Comparison of ENCODE assay signal across 7 worm cellular contexts in genomic region chrX:13528630-13529138, ce11.
TF ChIP-seq lines count a peak whose summit lies in the region.

Gene F18H3.4, plus strand, starts transcription at chrX:13529088.

TF ChIP-seq in whole organism, L1 larva, 84 proteins besides CTCF, POLR2A, EP300 and RAD21 (continues in another document):
- TF ChIP-seq xbp-1 (tag; optimal IDR thresholded peaks at IDR 0.05; lab: Kevin White, UChicago) = no peak
- no peak for TF ChIP-seq zag-1 (tag; optimal IDR thresholded peaks at IDR 0.05; lab: Kevin White, UChicago)
- no peak for TF ChIP-seq efl-3 (GFP tag; optimal IDR thresholded peaks at IDR 0.05; lab: Kevin White, UChicago)
- no peak for TF ChIP-seq rnt-1 (tag; optimal IDR thresholded peaks at IDR 0.05; lab: Kevin White, UChicago)
- TF ChIP-seq nhr-77 (tag; optimal IDR thresholded peaks at IDR 0.05; lab: Kevin White, UChicago) = peak; percentile 36
- TF ChIP-seq sup-37 (GFP tag; optimal IDR thresholded peaks at IDR 0.05; lab: Kevin White, UChicago) = no peak
- peak; percentile 81 for TF ChIP-seq nhr-85 (tag; lab: Kevin White, UChicago)
- TF ChIP-seq nhr-90 (tag; optimal IDR thresholded peaks at IDR 0.05; lab: Kevin White, UChicago; ENCODE audit: poor library complexity) = peak; percentile 73
- peak; percentile 2 for TF ChIP-seq mep-1 (tag; optimal IDR thresholded peaks at IDR 0.05; lab: Kevin White, UChicago)
- TF ChIP-seq unc-130 (tag; optimal IDR thresholded peaks at IDR 0.05; lab: Kevin White, UChicago) = no peak
- no peak for TF ChIP-seq unc-86 (tag; optimal IDR thresholded peaks at IDR 0.05; lab: Kevin White, UChicago)
- TF ChIP-seq tlp-1 (tag; optimal IDR thresholded peaks at IDR 0.05; lab: Kevin White, UChicago) = peak; percentile 42

TF ChIP-seq in whole organism, L2 larva, 48 proteins besides CTCF, POLR2A, EP300 and RAD21 (continues in another document):
- TF ChIP-seq blmp-1 (tag; optimal IDR thresholded peaks at IDR 0.05; lab: Kevin White, UChicago; ENCODE audit: insufficient read depth) (no peak), zag-1 (tag; optimal IDR thresholded peaks at IDR 0.05; lab: Kevin White, UChicago) (no peak), nhr-10 (tag; optimal IDR thresholded peaks at IDR 0.05; lab: Kevin White, UChicago) (no peak), alr-1 (tag; optimal IDR thresholded peaks at IDR 0.05; lab: Kevin White, UChicago) (no peak), elt-3 (tag; optimal IDR thresholded peaks at IDR 0.05; lab: Kevin White, UChicago) (no peak), nhr-6 (tag; optimal IDR thresholded peaks at IDR 0.05; lab: Kevin White, UChicago) (no peak), nhr-237 (tag; optimal IDR thresholded peaks at IDR 0.05; lab: Kevin White, UChicago) (no peak), nhr-21 (tag; optimal IDR thresholded peaks at IDR 0.05; lab: Kevin White, UChicago) (peak; percentile 64), ceh-16 (tag; optimal IDR thresholded peaks at IDR 0.05; lab: Kevin White, UChicago) (no peak), F13H6.1 (tag; optimal IDR thresholded peaks at IDR 0.05; lab: Kevin White, UChicago) (peak; percentile 93), nhr-12 (tag; optimal IDR thresholded peaks at IDR 0.05; lab: Kevin White, UChicago) (no peak), lin-13 (GFP tag; optimal IDR thresholded peaks at IDR 0.05; lab: Kevin White, UChicago) (no peak), dmd-4 (tag; optimal IDR thresholded peaks at IDR 0.05; lab: Kevin White, UChicago) (no peak)

TF ChIP-seq in whole organism, L3 larva, 47 proteins besides CTCF, POLR2A, EP300 and RAD21 (continues in another document):
- no peak for TF ChIP-seq nhr-28 (tag; optimal IDR thresholded peaks at IDR 0.05; lab: Kevin White, UChicago)
- no peak for TF ChIP-seq nhr-76 (tag; optimal IDR thresholded peaks at IDR 0.05; lab: Kevin White, UChicago)
- TF ChIP-seq mdl-1 (tag; optimal IDR thresholded peaks at IDR 0.05; lab: Kevin White, UChicago) = no peak
- TF ChIP-seq ceh-9 (tag; optimal IDR thresholded peaks at IDR 0.05; lab: Kevin White, UChicago) = no peak
- no peak for TF ChIP-seq mml-1 (tag; optimal IDR thresholded peaks at IDR 0.05; lab: Kevin White, UChicago)
- TF ChIP-seq fkh-10 (GFP tag; optimal IDR thresholded peaks at IDR 0.05; lab: Kevin White, UChicago) = no peak
- TF ChIP-seq lin-39 (tag; optimal IDR thresholded peaks at IDR 0.05; lab: Kevin White, UChicago) = no peak
- TF ChIP-seq ZK546.5 (tag; optimal IDR thresholded peaks at IDR 0.05; lab: Kevin White, UChicago) = no peak
- TF ChIP-seq daf-12 (tag; optimal IDR thresholded peaks at IDR 0.05; lab: Kevin White, UChicago) = no peak
- no peak for TF ChIP-seq nhr-25 (tag; optimal IDR thresholded peaks at IDR 0.05; lab: Kevin White, UChicago)
- TF ChIP-seq zag-1 (tag; optimal IDR thresholded peaks at IDR 0.05; lab: Kevin White, UChicago) = no peak
- TF ChIP-seq hmg-11 (tag; optimal IDR thresholded peaks at IDR 0.05; lab: Kevin White, UChicago) = peak; percentile 20
- no peak for TF ChIP-seq nhr-67 (tag; optimal IDR thresholded peaks at IDR 0.05; lab: Kevin White, UChicago)
- TF ChIP-seq ztf-11 (tag; optimal IDR thresholded peaks at IDR 0.05; lab: Kevin White, UChicago) = no peak
- no peak for TF ChIP-seq egl-5 (tag; optimal IDR thresholded peaks at IDR 0.05; lab: Kevin White, UChicago)

TF ChIP-seq in whole organism, L4 larva, 104 proteins besides CTCF, POLR2A, EP300 and RAD21 (continues in another document):
- TF ChIP-seq lin-39 (tag; optimal IDR thresholded peaks at IDR 0.05; lab: Kevin White, UChicago) (no peak), ZK546.5 (tag; optimal IDR thresholded peaks at IDR 0.05; lab: Kevin White, UChicago) (no peak), rbr-2 (tag; optimal IDR thresholded peaks at IDR 0.05; lab: Kevin White, UChicago) (no peak), skn-1 (tag; optimal IDR thresholded peaks at IDR 0.05; lab: Kevin White, UChicago) (no peak), ceh-20 (GFP tag; IDR thresholded peaks at IDR 0.05; lab: Robert Waterston, UW) (0 out of 2 replicates have a peak, but pooled peaks have one; percentile 44), fkh-10 (GFP tag; optimal IDR thresholded peaks at IDR 0.05; lab: Kevin White, UChicago) (no peak), spr-1 (tag; optimal IDR thresholded peaks at IDR 0.05; lab: Kevin White, UChicago) (no peak), ztf-7 (tag; optimal IDR thresholded peaks at IDR 0.05; lab: Kevin White, UChicago) (no peak), zip-11 (GFP tag; IDR thresholded peaks at IDR 0.05; lab: Robert Waterston, UW) (no peak), hmg-1.1 (GFP tag; IDR thresholded peaks at IDR 0.05; lab: Robert Waterston, UW) (0 out of 2 replicates have a peak, but pooled peaks have one; percentile 19), ama-1 (optimal IDR thresholded peaks at IDR 0.05; lab: Kevin White, UChicago) (no peak), zfp-2 (tag; optimal IDR thresholded peaks at IDR 0.05; lab: Kevin White, UChicago) (no peak), F49E8.2 (tag; optimal IDR thresholded peaks at IDR 0.05; lab: Kevin White, UChicago; ENCODE audit: borderline replicate concordance) (no peak), egl-27 (tag; optimal IDR thresholded peaks at IDR 0.05; lab: Kevin White, UChicago) (no peak), nhr-237 (tag; optimal IDR thresholded peaks at IDR 0.05; lab: Kevin White, UChicago) (no peak)

TF ChIP-seq in whole organism, late embryonic, 69 proteins besides CTCF, POLR2A, EP300 and RAD21:
- no peak for TF ChIP-seq C38D4.7 (GFP tag; optimal IDR thresholded peaks at IDR 0.05; lab: Kevin White, UChicago)
- TF ChIP-seq gmeb-2 (tag; optimal IDR thresholded peaks at IDR 0.05; lab: Kevin White, UChicago) = no peak
- TF ChIP-seq npax-4 (tag; optimal IDR thresholded peaks at IDR 0.05; lab: Kevin White, UChicago) = no peak
- peak; percentile 1 for TF ChIP-seq pqm-1 (tag; optimal IDR thresholded peaks at IDR 0.05; lab: Kevin White, UChicago)
- TF ChIP-seq elt-2 (tag; optimal IDR thresholded peaks at IDR 0.05; lab: Kevin White, UChicago) = peak; percentile 27
- TF ChIP-seq ceh-14 (tag; optimal IDR thresholded peaks at IDR 0.05; lab: Kevin White, UChicago) = no peak
- no peak for TF ChIP-seq ceh-19 (GFP tag; optimal IDR thresholded peaks at IDR 0.05; lab: Kevin White, UChicago)

TF ChIP-seq in whole organism, mixed stage, embryonic, 35 proteins besides CTCF, POLR2A, EP300 and RAD21:
- TF ChIP-seq bed-3 (GFP tag; optimal IDR thresholded peaks at IDR 0.05; lab: Kevin White, UChicago) (no peak), nhr-237 (tag; optimal IDR thresholded peaks at IDR 0.05; lab: Kevin White, UChicago) (no peak), elt-1 (tag; optimal IDR thresholded peaks at IDR 0.05; lab: Kevin White, UChicago; ENCODE audit: borderline replicate concordance, insufficient read depth) (peak; percentile 4), cnd-1 (tag; optimal IDR thresholded peaks at IDR 0.05; lab: Kevin White, UChicago) (no peak), pha-4 (tag; optimal IDR thresholded peaks at IDR 0.05; lab: Kevin White, UChicago) (no peak)

TF ChIP-seq in whole organism, young adult, 124 proteins besides CTCF, POLR2A, EP300 and RAD21 (continues in another document):
- TF ChIP-seq tlf-1 (GFP tag; optimal IDR thresholded peaks at IDR 0.05; lab: Kevin White, UChicago) = peak; percentile 30
- no peak for TF ChIP-seq F37B4.10 (GFP tag; IDR thresholded peaks at IDR 0.05; lab: Robert Waterston, UW)
- TF ChIP-seq lin-40 (tag; optimal IDR thresholded peaks at IDR 0.05; lab: Kevin White, UChicago) = peak; percentile 47
- peak; percentile 66 for TF ChIP-seq pha-4 (tag; optimal IDR thresholded peaks at IDR 0.05; lab: Kevin White, UChicago)
- TF ChIP-seq chd-7 (tag; optimal IDR thresholded peaks at IDR 0.05; lab: Kevin White, UChicago) = peak; percentile 12
- peak; percentile 4 for TF ChIP-seq ets-4 (GFP tag; optimal IDR thresholded peaks at IDR 0.05; lab: Kevin White, UChicago)
- TF ChIP-seq tbp1 (GFP tag; optimal IDR thresholded peaks at IDR 0.05; lab: Kevin White, UChicago) = peak; percentile 46
- peak; percentile 97 for TF ChIP-seq nhr-80 (tag; optimal IDR thresholded peaks at IDR 0.05; lab: Kevin White, UChicago)
- no peak for TF ChIP-seq snpc-1.3 (tag; optimal IDR thresholded peaks at IDR 0.05; lab: Kevin White, UChicago; ENCODE audit: insufficient read depth)
- peak in 1 of 2 experiments; percentile 65 for TF ChIP-seq let-607 (tag; optimal IDR thresholded peaks at IDR 0.05; lab: Kevin White, UChicago)
- no peak for TF ChIP-seq gei-17 (GFP tag; optimal IDR thresholded peaks at IDR 0.05; lab: Kevin White, UChicago)
- TF ChIP-seq lsy-27 (tag; optimal IDR thresholded peaks at IDR 0.05; lab: Kevin White, UChicago; ENCODE audit: borderline replicate concordance, insufficient read depth) = no peak
- TF ChIP-seq lag-1 (GFP tag; IDR thresholded peaks at IDR 0.05; lab: Robert Waterston, UW) = no peak
- peak; percentile 13 for TF ChIP-seq lin-54 (GFP tag; optimal IDR thresholded peaks at IDR 0.05; lab: Kevin White, UChicago)
- no peak for TF ChIP-seq nhr-179 (tag; optimal IDR thresholded peaks at IDR 0.05; lab: Kevin White, UChicago)
- TF ChIP-seq ztf-22 (GFP tag; optimal IDR thresholded peaks at IDR 0.05; lab: Kevin White, UChicago) = peak; percentile 80
- TF ChIP-seq F39B2.1 (GFP tag; IDR thresholded peaks at IDR 0.05; lab: Robert Waterston, UW) = no peak
- TF ChIP-seq egl-44 (GFP tag; IDR thresholded peaks at IDR 0.05; lab: Robert Waterston, UW) = 0 out of 2 replicates have a peak, but pooled peaks have one; percentile 67
- peak; percentile 29 for TF ChIP-seq madf-10 (tag; optimal IDR thresholded peaks at IDR 0.05; lab: Kevin White, UChicago)
- TF ChIP-seq F22D6.2 (tag; optimal IDR thresholded peaks at IDR 0.05; lab: Kevin White, UChicago) = no peak
- TF ChIP-seq dox-1 (GFP tag; IDR thresholded peaks at IDR 0.05; lab: Robert Waterston, UW) = peak; percentile 52
- no peak for TF ChIP-seq cebp-1 (GFP tag; IDR thresholded peaks at IDR 0.05; lab: Robert Waterston, UW)
- TF ChIP-seq cebp-1 (tag; optimal IDR thresholded peaks at IDR 0.05; lab: Kevin White, UChicago) = peak; percentile 75
- TF ChIP-seq hsf-1 (GFP tag; IDR thresholded peaks at IDR 0.05; lab: Robert Waterston, UW) = no peak
- no peak for TF ChIP-seq xnd-1 (tag; optimal IDR thresholded peaks at IDR 0.05; lab: Kevin White, UChicago)
- no peak for TF ChIP-seq ztf-18 (tag; optimal IDR thresholded peaks at IDR 0.05; lab: Kevin White, UChicago)
- no peak for TF ChIP-seq Y79H2A.3 (GFP tag; conservative IDR thresholded peaks at IDR 0.05; lab: Robert Waterston, UW)
- peak; percentile 19 for TF ChIP-seq nhr-90 (tag; optimal IDR thresholded peaks at IDR 0.05; lab: Kevin White, UChicago)
- no peak for TF ChIP-seq ceh-58 (GFP tag; IDR thresholded peaks at IDR 0.05; lab: Robert Waterston, UW)
- TF ChIP-seq nhr-27 (tag; optimal IDR thresholded peaks at IDR 0.05; lab: Kevin White, UChicago) = no peak
- TF ChIP-seq nfyb-1 (GFP tag; IDR thresholded peaks at IDR 0.05; lab: Robert Waterston, UW) = peak; percentile 50; the same call in 1 of the 2 replicates
- TF ChIP-seq atf-7 (tag; optimal IDR thresholded peaks at IDR 0.05; lab: Kevin White, UChicago) = peak; percentile 72
- no peak for TF ChIP-seq snpc-4 (GFP tag; optimal IDR thresholded peaks at IDR 0.05; lab: Kevin White, UChicago)
- TF ChIP-seq snpc-4 (tag; optimal IDR thresholded peaks at IDR 0.05; lab: Kevin White, UChicago) = peak in 1 of 4 experiments; percentile 14
